Fruit fly (Drosophila melanogaster) whole organism, embryonic: ENCODE measurements around the gene CG3679.

ENCODE experiments used
- ATbp ChIP-seq: fragments of 200-800 bp; sonication (Bioruptor generic); optimal IDR thresholded peaks from 2 replicates; lab custom pipeline; 2017; ENCODE audit warnings: missing biosample characterization, mild to moderate bottlenecking, missing genetic modification characterization, missing genetic modification reagents
- C15 ChIP-seq: fragments of 200-800 bp; sonication (Bioruptor generic); IDR thresholded peaks from 3 replicates; pipeline ENCODE4 v1.3.6; 2022; ENCODE audit warnings: missing biosample characterization, missing genetic modification characterization
- CG10274 ChIP-seq: fragments of 200-800 bp; sonication (Bioruptor generic); optimal IDR thresholded peaks from 3 replicates; lab custom pipeline; 2017; ENCODE audit warnings: missing biosample characterization, mild to moderate bottlenecking, missing genetic modification characterization
- CG10959 ChIP-seq: fragments of 200-800 bp; sonication (Bioruptor generic); IDR thresholded peaks from 2 replicates; pipeline ENCODE4 v1.3.6; 2022; ENCODE audit warnings: missing biosample characterization, missing genetic modification characterization
- CG11085 ChIP-seq: fragments of 200-800 bp; sonication (Bioruptor generic); IDR thresholded peaks from 2 replicates; pipeline ENCODE4 v1.3.6; 2022; ENCODE audit warnings: missing biosample characterization, missing genetic modification characterization
- CG11247 ChIP-seq: fragments of 200-800 bp; sonication (Bioruptor generic); IDR thresholded peaks from 2 replicates; pipeline ENCODE4 v1.3.6; 2022; ENCODE audit warnings: missing biosample characterization, missing genetic modification characterization
- CG11456 ChIP-seq: fragments of 200-800 bp; sonication (Bioruptor generic); IDR thresholded peaks from 3 replicates; pipeline ENCODE4 v1.3.6; 2022; ENCODE audit warnings: missing biosample characterization, missing genetic modification characterization
- CG12104 ChIP-seq: fragments of 200-800 bp; sonication (Bioruptor generic); optimal IDR thresholded peaks from 3 replicates; lab custom pipeline; 2016; ENCODE audit warnings: missing biosample characterization, missing genetic modification characterization
- CG13424 ChIP-seq: fragments of 200-800 bp; sonication (Bioruptor generic); optimal IDR thresholded peaks from 2 replicates; lab custom pipeline; 2019; ENCODE audit warnings: missing biosample characterization, mild to moderate bottlenecking, missing genetic modification characterization, moderate library complexity
- CG14014 ChIP-seq: fragments of 200-800 bp; sonication (Bioruptor generic); IDR thresholded peaks from 2 replicates; pipeline ENCODE4 v1.3.6; 2022; ENCODE audit warnings: missing biosample characterization, missing genetic modification characterization
- CG15073 ChIP-seq: fragments of 200-800 bp; sonication (Bioruptor generic); optimal IDR thresholded peaks from 2 replicates; lab custom pipeline; 2016; ENCODE audit warnings: missing biosample characterization, missing genetic modification characterization
- CG17568 ChIP-seq: fragments of 200-800 bp; sonication (Bioruptor generic); optimal IDR thresholded peaks from 2 replicates; lab custom pipeline; 2018; ENCODE audit warnings: missing biosample characterization, mild to moderate bottlenecking, missing genetic modification characterization, moderate library complexity
- CG2129 ChIP-seq: fragments of 200-800 bp; sonication (Bioruptor generic); IDR thresholded peaks from 2 replicates; pipeline ENCODE4 v1.3.6; 2022; ENCODE audit warnings: missing biosample characterization, missing genetic modification characterization; ENCODE audit not compliant: partially characterized antibody
- CG33557 ChIP-seq: fragments of 200-800 bp; sonication (Bioruptor generic); optimal IDR thresholded peaks from 2 replicates; lab custom pipeline; 2019; ENCODE audit warnings: missing biosample characterization, mild to moderate bottlenecking, missing genetic modification characterization, moderate library complexity
- CG34224 ChIP-seq: fragments of 200-800 bp; sonication (Bioruptor generic); IDR thresholded peaks from 3 replicates; pipeline ENCODE4 v1.3.6; 2022; ENCODE audit warnings: missing biosample characterization, missing genetic modification characterization; ENCODE audit not compliant: partially characterized antibody
- CG34376 ChIP-seq: fragments of 200-800 bp; sonication (Bioruptor generic); optimal IDR thresholded peaks from 2 replicates; lab custom pipeline; 2018; ENCODE audit warnings: missing biosample characterization, mild to moderate bottlenecking, missing genetic modification characterization
- CG5953 ChIP-seq: fragments of 200-800 bp; sonication (Bioruptor generic); IDR thresholded peaks from 2 replicates; pipeline ENCODE4 v1.3.6; 2022; ENCODE audit warnings: missing biosample characterization, missing genetic modification characterization
- CG6689 ChIP-seq: fragments of 200-800 bp; sonication (Bioruptor generic); IDR thresholded peaks from 2 replicates; pipeline ENCODE4 v1.3.6; 2022; ENCODE audit warnings: missing biosample characterization, missing genetic modification characterization
- CG7928 ChIP-seq: fragments of 200-800 bp; sonication (Bioruptor generic); optimal IDR thresholded peaks from 2 replicates; lab custom pipeline; 2017; ENCODE audit warnings: missing biosample characterization, mild to moderate bottlenecking, missing genetic modification characterization
- CG8281 ChIP-seq: fragments of 200-800 bp; sonication (Bioruptor generic); optimal IDR thresholded peaks from 2 replicates; lab custom pipeline; 2018; ENCODE audit warnings: missing biosample characterization, mild to moderate bottlenecking, missing genetic modification characterization, moderate library complexity
- CG8924 ChIP-seq: fragments of 200-800 bp; optimal IDR thresholded peaks from 3 replicates; lab custom pipeline; 2019; ENCODE audit warnings: missing biosample characterization, mild to moderate bottlenecking, missing genetic modification characterization, moderate library complexity
- CG9876 ChIP-seq: fragments of 200-800 bp; sonication (Bioruptor generic); optimal IDR thresholded peaks from 2 replicates; lab custom pipeline; 2016; ENCODE audit warnings: missing biosample characterization, missing genetic modification characterization
- CHES-1-like ChIP-seq: fragments of 200-800 bp; sonication (Bioruptor generic); optimal IDR thresholded peaks from 2 replicates; lab custom pipeline; 2016; ENCODE audit warnings: missing biosample characterization, missing genetic modification characterization
- D19A ChIP-seq: fragments of 200-800 bp; optimal IDR thresholded peaks from 3 replicates; lab custom pipeline; 2019; ENCODE audit warnings: missing biosample characterization, mild to moderate bottlenecking, missing genetic modification characterization, moderate library complexity
- Dip3 ChIP-seq: fragments of 200-800 bp; sonication (Bioruptor generic); optimal IDR thresholded peaks from 3 replicates; lab custom pipeline; 2016; ENCODE audit warnings: missing biosample characterization, missing genetic modification characterization
- Dll ChIP-seq: fragments of 200-800 bp; sonication (Bioruptor generic); IDR thresholded peaks from 4 replicates; pipeline ENCODE4 v1.3.6; 2022; ENCODE audit warnings: missing biosample characterization, missing genetic modification characterization; ENCODE audit not compliant: partially characterized antibody
- Drgx ChIP-seq: fragments of 200-800 bp; sonication (Bioruptor generic); IDR thresholded peaks from 2 replicates; pipeline ENCODE4 v1.3.6; 2022; ENCODE audit warnings: missing biosample characterization, missing genetic modification characterization
- Elba2 ChIP-seq: fragments of 200-800 bp; sonication (Bioruptor generic); optimal IDR thresholded peaks from 3 replicates; lab custom pipeline; 2016; ENCODE audit warnings: missing biosample characterization, missing genetic modification characterization
- Fer1 ChIP-seq: fragments of 200-800 bp; sonication (Bioruptor generic); optimal IDR thresholded peaks from 2 replicates; lab custom pipeline; 2017; ENCODE audit warnings: missing biosample characterization, mild to moderate bottlenecking, missing genetic modification characterization
- Hmr ChIP-seq: fragments of 200-800 bp; sonication (Bioruptor generic); optimal IDR thresholded peaks from 3 replicates; lab custom pipeline; 2017; ENCODE audit warnings: mild to moderate bottlenecking, missing biosample characterization, missing genetic modification reagents, missing genetic modification characterization
- MESR4 ChIP-seq: fragments of 200-800 bp; sonication (Bioruptor generic); optimal IDR thresholded peaks from 2 replicates; lab custom pipeline; 2018; ENCODE audit warnings: missing biosample characterization, mild to moderate bottlenecking, missing genetic modification characterization, moderate library complexity
- Myb ChIP-seq: fragments of 200-800 bp; sonication (Bioruptor generic); optimal IDR thresholded peaks from 2 replicates; lab custom pipeline; 2016; ENCODE audit warnings: missing biosample characterization, missing genetic modification characterization
- Sin3A ChIP-seq: fragments of >200 bp; optimal IDR thresholded peaks from 2 replicates; lab custom pipeline; 2018
- Sry-β ChIP-seq: fragments of 200-800 bp; sonication (Bioruptor generic); optimal IDR thresholded peaks from 2 replicates; lab custom pipeline; 2018; ENCODE audit warnings: missing biosample characterization, mild to moderate bottlenecking, missing genetic modification characterization, moderate library complexity
- Tbp ChIP-seq: fragments of >200 bp; optimal IDR thresholded peaks from 2 replicates; lab custom pipeline; 2018; ENCODE audit warnings: missing biosample characterization, missing genetic modification characterization
- ase ChIP-seq: fragments of 200-800 bp; sonication (Bioruptor generic); IDR thresholded peaks from 3 replicates; pipeline ENCODE4 v1.3.6; 2022; ENCODE audit warnings: missing biosample characterization, missing genetic modification characterization
- ash1 ChIP-seq: fragments of 200-800 bp; sonication (Bioruptor generic); optimal IDR thresholded peaks from 2 replicates; lab custom pipeline; 2018; ENCODE audit warnings: missing biosample characterization, mild to moderate bottlenecking, missing genetic modification characterization
- ci ChIP-seq: fragments of 200-800 bp; sonication (Bioruptor generic); IDR thresholded peaks from 3 replicates; pipeline ENCODE4 v1.3.6; 2022; ENCODE audit warnings: missing biosample characterization, missing genetic modification characterization
- dan ChIP-seq: fragments of 200-800 bp; sonication (Bioruptor generic); IDR thresholded peaks from 2 replicates; pipeline ENCODE4 v1.3.6; 2022; ENCODE audit warnings: missing biosample characterization, missing genetic modification characterization
- h ChIP-seq: fragments of >200 bp; optimal IDR thresholded peaks from 2 replicates; lab custom pipeline; 2017
- mld ChIP-seq: fragments of 200-800 bp; sonication (Bioruptor generic); IDR thresholded peaks from 3 replicates; pipeline ENCODE4 v1.3.6; 2022; ENCODE audit warnings: missing biosample characterization, missing genetic modification characterization; ENCODE audit not compliant: partially characterized antibody
- odd ChIP-seq: fragments of 200-800 bp; sonication (Bioruptor generic); optimal IDR thresholded peaks from 2 replicates; lab custom pipeline; 2017; ENCODE audit warnings: missing biosample characterization, mild to moderate bottlenecking, missing genetic modification characterization
- p53 ChIP-seq: fragments of 200-800 bp; sonication (Bioruptor generic); optimal IDR thresholded peaks from 2 replicates; lab custom pipeline; 2016; ENCODE audit warnings: missing biosample characterization, missing genetic modification characterization
- rib ChIP-seq: fragments of 200-800 bp; sonication (Bioruptor generic); IDR thresholded peaks from 2 replicates; pipeline ENCODE4 v1.3.6; 2022; ENCODE audit warnings: missing biosample characterization, missing genetic modification characterization
- shn ChIP-seq: fragments of 200-800 bp; sonication (Bioruptor generic); optimal IDR thresholded peaks from 3 replicates; lab custom pipeline; 2016; ENCODE audit warnings: missing biosample characterization, missing genetic modification characterization
- sima ChIP-seq: fragments of 200-800 bp; sonication (Bioruptor generic); optimal IDR thresholded peaks from 2 replicates; lab custom pipeline; 2016; ENCODE audit warnings: missing biosample characterization, missing genetic modification characterization
- sob ChIP-seq: fragments of 200-800 bp; sonication (Bioruptor generic); IDR thresholded peaks from 2 replicates; pipeline ENCODE4 v1.3.6; 2022; ENCODE audit warnings: missing biosample characterization, missing genetic modification characterization
- stwl ChIP-seq: fragments of 200-800 bp; sonication (Bioruptor generic); optimal IDR thresholded peaks from 3 replicates; lab custom pipeline; 2018; ENCODE audit warnings: missing biosample characterization, mild to moderate bottlenecking, missing genetic modification characterization, moderate library complexity
- tgo ChIP-seq: fragments of 200-800 bp; sonication (Bioruptor generic); IDR thresholded peaks from 3 replicates; pipeline ENCODE4 v1.3.6; 2022; ENCODE audit warnings: missing biosample characterization, missing genetic modification characterization
- tio ChIP-seq: fragments of 200-800 bp; sonication (Bioruptor generic); optimal IDR thresholded peaks from 2 replicates; lab custom pipeline; 2017; ENCODE audit warnings: missing biosample characterization, missing genetic modification characterization, inconsistent platforms
- vfl ChIP-seq: fragments of 200-800 bp; sonication (Bioruptor generic); optimal IDR thresholded peaks from 2 replicates; lab custom pipeline; 2016; ENCODE audit warnings: missing biosample characterization, missing genetic modification characterization

The CG3679 gene

DNA sequence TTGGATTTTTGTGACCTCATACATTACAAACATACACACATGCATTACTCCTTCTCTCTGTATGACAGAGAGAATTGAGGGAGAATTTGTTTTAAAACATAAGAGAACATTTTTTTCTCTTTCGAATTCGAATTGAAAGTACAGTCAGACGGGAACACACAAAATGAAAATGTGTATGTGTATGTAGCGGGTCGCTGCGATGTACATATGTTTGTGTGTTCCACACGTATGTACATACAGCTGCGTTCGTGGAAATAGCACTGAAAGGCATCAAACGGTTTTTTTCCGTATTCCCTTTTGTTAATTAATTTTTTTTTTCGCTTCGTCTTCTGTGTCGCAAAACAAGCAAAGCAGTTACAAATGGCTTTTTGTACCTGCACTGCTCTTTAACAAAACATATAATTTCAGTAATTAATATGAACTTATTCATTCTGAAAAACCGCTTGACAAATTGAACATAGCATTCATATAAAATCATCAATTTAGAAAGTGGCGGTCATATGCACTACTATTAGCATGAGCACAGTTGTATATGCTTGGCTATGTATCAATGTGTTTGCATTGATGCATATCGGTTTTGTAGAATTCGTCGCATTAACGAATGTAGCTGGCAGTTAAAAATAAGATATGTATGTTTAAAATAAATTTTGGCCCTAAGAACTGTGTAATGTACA lies 29.1 kb downstream of the CG3679 start (continued):
- peak; percentile 95 for TF ChIP-seq Drgx (GFP tag; lab: Robert Waterston, UW)
- TF ChIP-seq stwl (tag; lab: Kevin White, UChicago): peak; percentile 46
- peak; percentile 84 for TF ChIP-seq ase (GFP tag; lab: Robert Waterston, UW)
- TF ChIP-seq dan (GFP tag; lab: Robert Waterston, UW): no peak
- peak; percentile 93 for TF ChIP-seq sima
- peak; percentile 86 for TF ChIP-seq CG11085 (GFP tag; lab: Robert Waterston, UW)
- TF ChIP-seq CG12104 (GFP tag; lab: Kevin White, UChicago): peak; percentile 94
- TF ChIP-seq vfl: peak; percentile 93
- peak; percentile 74 for TF ChIP-seq CG7928 (GFP tag; lab: Kevin White, UChicago)
- TF ChIP-seq Tbp (GFP tag; lab: Kevin White, UChicago): no peak
- peak; percentile 91 for TF ChIP-seq CG9876
- peak; percentile 93 for TF ChIP-seq CG17568 (GFP tag; lab: Kevin White, UChicago)
- TF ChIP-seq CG6689 (GFP tag; lab: Robert Waterston, UW): peak; percentile 88
- peak; percentile 97 for TF ChIP-seq odd
- peak; percentile 67; the same call in 1 of the 3 replicates for TF ChIP-seq C15 (GFP tag; lab: Robert Waterston, UW)
- peak; percentile 89 for TF ChIP-seq sob (GFP tag; lab: Robert Waterston, UW)
- TF ChIP-seq shn (GFP tag; lab: Kevin White, UChicago): peak; percentile 94
- TF ChIP-seq CG34224 (GFP tag; lab: Robert Waterston, UW): no peak
- TF ChIP-seq ash1: peak; percentile 87
- no peak for TF ChIP-seq Dll (GFP tag; lab: Robert Waterston, UW)
- TF ChIP-seq Fer1 (GFP tag; lab: Kevin White, UChicago): peak; percentile 97
- peak; percentile 96 for TF ChIP-seq Dip3
- TF ChIP-seq CG13424 (tag; lab: Kevin White, UChicago): peak; percentile 98
- TF ChIP-seq Myb (GFP tag; lab: Kevin White, UChicago): peak; percentile 85
- TF ChIP-seq CG8281 (tag; lab: Kevin White, UChicago): peak; percentile 91
- TF ChIP-seq ci (GFP tag; lab: Robert Waterston, UW): peak; percentile 88
- TF ChIP-seq mld: no peak
- peak; percentile 87 for TF ChIP-seq CG11456 (GFP tag; lab: Robert Waterston, UW)
- TF ChIP-seq CG5953: peak; percentile 63; the same call in 1 of the 2 replicates
- peak; percentile 98 for TF ChIP-seq CG8924 (tag; lab: Kevin White, UChicago)
- peak; percentile 89 for TF ChIP-seq CG14014 (GFP tag; lab: Robert Waterston, UW)
- peak; percentile 81 for TF ChIP-seq CG10959 (GFP tag; lab: Robert Waterston, UW)
- peak; percentile 98 for TF ChIP-seq Hmr (GFP tag; lab: Kevin White, UChicago)
- TF ChIP-seq CHES-1-like: peak; percentile 95
- TF ChIP-seq CG33557 (GFP tag; lab: Kevin White, UChicago): peak; percentile 96
- peak; percentile 92 for TF ChIP-seq tgo (GFP tag; lab: Robert Waterston, UW)
- TF ChIP-seq CG15073 (GFP tag; lab: Kevin White, UChicago): peak; percentile 62
- TF ChIP-seq ATbp: peak; percentile 94
- no peak for TF ChIP-seq h (lab: Kevin White, UChicago)
- no peak for TF ChIP-seq Elba2
- TF ChIP-seq CG11247 (GFP tag; lab: Robert Waterston, UW): peak; percentile 84
- TF ChIP-seq CG34376 (GFP tag; lab: Kevin White, UChicago): peak; percentile 98
- TF ChIP-seq p53 (GFP tag; lab: Kevin White, UChicago): peak; percentile 81
- TF ChIP-seq CG10274 (GFP tag; lab: Kevin White, UChicago): peak; percentile 89
- TF ChIP-seq tio (GFP tag; lab: Kevin White, UChicago): peak; percentile 95
- TF ChIP-seq CG2129: no peak
- TF ChIP-seq rib (GFP tag; lab: Robert Waterston, UW): peak; percentile 87
- peak; percentile 53 for TF ChIP-seq MESR4 (GFP tag; lab: Kevin White, UChicago)
- peak; percentile 95 for TF ChIP-seq D19A
- no peak for TF ChIP-seq Sin3A (lab: Kevin White, UChicago)
- TF ChIP-seq Sry-β (GFP tag; lab: Kevin White, UChicago): peak; percentile 69
